Fruit fly (Drosophila melanogaster) whole organism, prepupa: Measurements from ENCODE around the gene CG4199.

Experiments
- CG10631 ChIP-seq: fragments of 200-800 bp; sonication (Bioruptor generic); optimal IDR thresholded peaks from 2 replicates; lab custom pipeline; 2016; ENCODE audit warnings: missing biosample characterization, missing genetic modification characterization
- CG10669 ChIP-seq: fragments of 200-800 bp; sonication (Bioruptor generic); optimal IDR thresholded peaks from 3 replicates; lab custom pipeline; 2018; ENCODE audit warnings: missing biosample characterization, mild to moderate bottlenecking, missing genetic modification characterization, moderate library complexity
- CG11294 ChIP-seq: fragments of 200-800 bp; sonication (Bioruptor generic); IDR thresholded peaks from 2 replicates; pipeline ENCODE4 v1.3.6; 2022; ENCODE audit warnings: missing biosample characterization, missing genetic modification characterization
- CG11762 ChIP-seq: fragments of 200-800 bp; sonication (Bioruptor generic); optimal IDR thresholded peaks from 3 replicates; lab custom pipeline; 2016; ENCODE audit warnings: missing biosample characterization, missing genetic modification characterization; ENCODE audit not compliant: insufficient read depth
- CG11902 ChIP-seq: fragments of 200-800 bp; sonication (Bioruptor generic); optimal IDR thresholded peaks from 3 replicates; lab custom pipeline; 2016; ENCODE audit warnings: missing biosample characterization, missing genetic modification characterization
- CG1621 ChIP-seq: fragments of 200-800 bp; sonication (Bioruptor generic); optimal IDR thresholded peaks from 3 replicates; lab custom pipeline; 2018; ENCODE audit warnings: missing biosample characterization, mild to moderate bottlenecking, missing genetic modification characterization
- CG16779 ChIP-seq: fragments of 200-800 bp; sonication (Bioruptor generic); optimal IDR thresholded peaks from 3 replicates; lab custom pipeline; 2017; ENCODE audit warnings: missing biosample characterization, mild to moderate bottlenecking, missing genetic modification characterization
- CG3032 ChIP-seq: fragments of 200-800 bp; optimal IDR thresholded peaks from 2 replicates; lab custom pipeline; 2019; ENCODE audit warnings: missing biosample characterization, mild to moderate bottlenecking, missing genetic modification characterization, moderate library complexity
- CG31627 ChIP-seq: fragments of 200-800 bp; sonication (Bioruptor generic); optimal IDR thresholded peaks from 3 replicates; lab custom pipeline; 2016; ENCODE audit warnings: missing biosample characterization, missing genetic modification characterization
- CG32006 ChIP-seq: fragments of 200-800 bp; sonication (Bioruptor generic); optimal IDR thresholded peaks from 3 replicates; lab custom pipeline; 2017; ENCODE audit warnings: missing biosample characterization, mild to moderate bottlenecking, missing genetic modification characterization
- CG34406 ChIP-seq: fragments of 200-800 bp; sonication (Bioruptor generic); optimal IDR thresholded peaks from 3 replicates; lab custom pipeline; 2016; ENCODE audit warnings: missing biosample characterization, missing genetic modification characterization
- CG3919 ChIP-seq: fragments of 200-800 bp; sonication (Bioruptor generic); optimal IDR thresholded peaks from 3 replicates; lab custom pipeline; 2016; ENCODE audit warnings: missing biosample characterization, missing genetic modification characterization
- CG4318 ChIP-seq: fragments of 200-800 bp; sonication (Bioruptor generic); optimal IDR thresholded peaks from 3 replicates; lab custom pipeline; 2017; ENCODE audit warnings: missing biosample characterization, mild to moderate bottlenecking, missing genetic modification characterization
- CG6163 ChIP-seq: fragments of 200-800 bp; sonication (Bioruptor generic); IDR thresholded peaks from 3 replicates; pipeline ENCODE4 v1.3.6; 2022; ENCODE audit warnings: missing biosample characterization, missing genetic modification characterization
- CG6276 ChIP-seq: fragments of 200-800 bp; sonication (Bioruptor generic); optimal IDR thresholded peaks from 2 replicates; lab custom pipeline; 2017; ENCODE audit warnings: missing biosample characterization, mild to moderate bottlenecking, missing genetic modification characterization
- CG6808 ChIP-seq: fragments of 200-800 bp; sonication (Bioruptor generic); optimal IDR thresholded peaks from 3 replicates; lab custom pipeline; 2017; ENCODE audit warnings: missing biosample characterization, missing genetic modification characterization, mild to moderate bottlenecking, moderate library complexity, missing genetic modification reagents
- CG6854 ChIP-seq: fragments of 200-800 bp; sonication (Bioruptor generic); optimal IDR thresholded peaks from 2 replicates; lab custom pipeline; 2017; ENCODE audit warnings: missing biosample characterization, mild to moderate bottlenecking, missing genetic modification characterization
- CG8319 ChIP-seq: fragments of 200-800 bp; sonication (Bioruptor generic); optimal IDR thresholded peaks from 3 replicates; lab custom pipeline; 2016; ENCODE audit warnings: missing biosample characterization, missing genetic modification characterization
- CG8632 ChIP-seq: fragments of 200-800 bp; sonication (Bioruptor generic); optimal IDR thresholded peaks from 3 replicates; lab custom pipeline; 2016; ENCODE audit warnings: missing biosample characterization, missing genetic modification characterization
- Eip75B ChIP-seq: fragments of 200-800 bp; sonication (Bioruptor generic); optimal IDR thresholded peaks from 3 replicates; lab custom pipeline; 2016; ENCODE audit warnings: missing biosample characterization, missing genetic modification characterization
- Ets21C ChIP-seq: fragments of 200-800 bp; sonication (Bioruptor generic); optimal IDR thresholded peaks from 3 replicates; lab custom pipeline; 2016; ENCODE audit warnings: missing biosample characterization, missing genetic modification characterization
- Hr38 ChIP-seq: sonication (Bioruptor generic); optimal IDR thresholded peaks from 2 replicates; lab custom pipeline; 2016; ENCODE audit warnings: missing biosample characterization, missing genetic modification characterization
- Hr39 ChIP-seq: fragments of 200-800 bp; sonication (Bioruptor generic); optimal IDR thresholded peaks from 2 replicates; lab custom pipeline; 2016; ENCODE audit warnings: missing biosample characterization, missing genetic modification characterization
- Hr4 ChIP-seq: fragments of 200-800 bp; sonication (Bioruptor generic); optimal IDR thresholded peaks from 3 replicates; lab custom pipeline; 2016; ENCODE audit warnings: missing biosample characterization, missing genetic modification characterization
- Lpt ChIP-seq: fragments of 200-800 bp; sonication (Bioruptor generic); optimal IDR thresholded peaks from 3 replicates; lab custom pipeline; 2016; ENCODE audit warnings: missing biosample characterization, missing genetic modification characterization
- OdsH ChIP-seq: fragments of 200-800 bp; sonication (Bioruptor generic); optimal IDR thresholded peaks from 3 replicates; lab custom pipeline; 2016; ENCODE audit warnings: missing biosample characterization, missing genetic modification characterization
- Smox ChIP-seq: fragments of 200-800 bp; sonication (Bioruptor generic); optimal IDR thresholded peaks from 3 replicates; lab custom pipeline; 2016; ENCODE audit warnings: missing biosample characterization, missing genetic modification characterization
- Sox102F ChIP-seq: fragments of 200-800 bp; sonication (Bioruptor generic); optimal IDR thresholded peaks from 2 replicates; lab custom pipeline; 2016; ENCODE audit warnings: missing biosample characterization, mild to moderate bottlenecking, missing genetic modification characterization
- acj6 ChIP-seq: fragments of 200-800 bp; sonication (Bioruptor generic); optimal IDR thresholded peaks from 3 replicates; lab custom pipeline; 2016; ENCODE audit warnings: missing biosample characterization, missing genetic modification characterization
- cyc ChIP-seq: fragments of 200-800 bp; sonication (Bioruptor generic); optimal IDR thresholded peaks from 3 replicates; lab custom pipeline; 2016; ENCODE audit warnings: missing biosample characterization, missing genetic modification characterization
- dac ChIP-seq: fragments of 200-800 bp; sonication (Bioruptor generic); optimal IDR thresholded peaks from 2 replicates; lab custom pipeline; 2017; ENCODE audit warnings: missing biosample characterization, mild to moderate bottlenecking, missing genetic modification characterization
- dsx ChIP-seq: fragments of 200-800 bp; optimal IDR thresholded peaks from 3 replicates; lab custom pipeline; 2019; ENCODE audit warnings: missing biosample characterization, mild to moderate bottlenecking, missing genetic modification characterization, moderate library complexity; ENCODE audit not compliant: poor library complexity, severe bottlenecking
- esn ChIP-seq: fragments of 200-800 bp; sonication (Bioruptor generic); optimal IDR thresholded peaks from 2 replicates; lab custom pipeline; 2016; ENCODE audit warnings: missing biosample characterization, mild to moderate bottlenecking, missing genetic modification characterization, moderate library complexity
- fd59A ChIP-seq: fragments of 200-800 bp; sonication (Bioruptor generic); optimal IDR thresholded peaks from 2 replicates; lab custom pipeline; 2017; ENCODE audit warnings: missing biosample characterization, mild to moderate bottlenecking, missing genetic modification characterization, missing genetic modification reagents
- fkh ChIP-seq: fragments of 200-800 bp; sonication (Bioruptor generic); optimal IDR thresholded peaks from 3 replicates; lab custom pipeline; 2017; ENCODE audit warnings: missing biosample characterization, mild to moderate bottlenecking, missing genetic modification characterization, moderate library complexity
- lz ChIP-seq: fragments of 200-800 bp; sonication (Bioruptor generic); optimal IDR thresholded peaks from 3 replicates; lab custom pipeline; 2016; ENCODE audit warnings: missing biosample characterization, missing genetic modification characterization
- net ChIP-seq: fragments of 200-800 bp; sonication (Bioruptor generic); optimal IDR thresholded peaks from 3 replicates; lab custom pipeline; 2016; ENCODE audit warnings: missing biosample characterization, missing genetic modification characterization
- pdm3 ChIP-seq: fragments of 200-800 bp; sonication (Bioruptor generic); optimal IDR thresholded peaks from 3 replicates; lab custom pipeline; 2016; ENCODE audit warnings: missing biosample characterization, missing genetic modification characterization
- salr ChIP-seq, 2 experiments: fragments of 200-800 bp; sonication (Bioruptor generic); optimal IDR thresholded peaks; 3 replicates each; lab custom pipeline; 2016 to 2018; ENCODE audit warnings: missing biosample characterization in 2 of 2, missing genetic modification characterization in 2 of 2, mild to moderate bottlenecking in 1 of 2
- spab ChIP-seq: fragments of 200-800 bp; sonication (Bioruptor generic); optimal IDR thresholded peaks from 2 replicates; lab custom pipeline; 2017; ENCODE audit warnings: missing biosample characterization, mild to moderate bottlenecking, missing genetic modification characterization, missing genetic modification reagents
- ss ChIP-seq, 2 experiments: fragments of 200-800 bp; sonication (Bioruptor generic); optimal IDR thresholded peaks; 2 replicates in 1 of 2; 3 replicates in 1 of 2; lab custom pipeline; 2017 to 2018; ENCODE audit warnings: mild to moderate bottlenecking in 2 of 2, missing biosample characterization in 2 of 2, missing genetic modification characterization in 2 of 2, moderate library complexity in 1 of 2
- svp ChIP-seq: fragments of 200-800 bp; sonication (Bioruptor generic); peaks from one replicate; lab custom pipeline; 2016; ENCODE audit warnings: missing biosample characterization, missing genetic modification characterization
- topi ChIP-seq: fragments of 200-800 bp; sonication (Bioruptor generic); optimal IDR thresholded peaks from 3 replicates; lab custom pipeline; 2016; ENCODE audit warnings: missing biosample characterization, missing genetic modification characterization
- vri ChIP-seq: fragments of 200-800 bp; sonication (Bioruptor generic); optimal IDR thresholded peaks from 3 replicates; lab custom pipeline; 2016; ENCODE audit warnings: missing biosample characterization, mild to moderate bottlenecking, missing genetic modification characterization

CG4199 gene

DNA sequence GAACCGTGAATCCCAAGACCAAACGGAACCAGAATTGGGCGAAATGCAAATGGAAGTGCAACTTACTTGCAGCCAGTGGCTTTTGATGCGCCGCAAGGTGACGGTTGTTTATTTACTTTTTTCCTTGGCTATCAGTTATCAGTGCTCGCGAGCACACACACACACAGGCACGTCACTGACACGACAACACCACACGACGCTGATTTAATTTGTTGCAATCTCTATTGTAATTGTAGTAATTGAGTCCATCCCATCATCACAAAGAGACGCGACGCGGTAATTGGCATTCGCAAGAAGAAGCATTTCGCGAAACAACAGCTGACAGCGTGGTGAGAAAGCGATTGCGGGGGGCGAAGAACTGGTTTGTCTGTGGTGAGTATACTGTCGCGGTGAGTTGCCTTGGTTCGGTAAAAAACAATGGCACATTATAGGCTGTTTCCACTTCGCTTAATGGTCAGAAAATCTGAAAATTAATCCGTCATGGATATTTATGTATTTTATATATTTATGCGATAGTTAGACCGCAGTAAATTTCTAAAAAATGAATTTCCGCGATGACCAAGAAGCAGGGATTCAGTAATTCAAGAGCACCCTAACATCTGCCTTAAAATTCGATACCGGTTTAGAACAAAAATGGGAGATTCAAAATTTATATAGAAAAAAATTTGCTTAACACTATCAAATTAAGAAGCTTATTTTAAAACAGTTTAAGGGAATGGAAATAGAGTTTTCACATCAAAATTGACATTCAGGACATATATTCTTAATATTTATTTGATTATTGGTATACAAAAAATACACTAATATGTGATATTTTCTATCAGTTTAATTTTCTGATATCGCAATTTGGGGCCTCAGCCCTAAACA is 31.1 kb downstream of the CG4199 start, which contains the start of the genes Actn and usp (continued):
- peak; percentile 44 for TF ChIP-seq CG16779 (tag; lab: Kevin White, UChicago)
- TF ChIP-seq dsx (GFP tag; lab: Kevin White, UChicago): peak; percentile 96
- TF ChIP-seq Eip75B (GFP tag; lab: Kevin White, UChicago): no peak
- TF ChIP-seq Ets21C (GFP tag; lab: Kevin White, UChicago): no peak
- TF ChIP-seq pdm3 (GFP tag; lab: Kevin White, UChicago): peak; percentile 44
- peak; percentile 25 for TF ChIP-seq CG3919 (GFP tag; lab: Kevin White, UChicago)
- peak; percentile 24 for TF ChIP-seq CG32006 (GFP tag; lab: Kevin White, UChicago)
- no peak for TF ChIP-seq CG8319 (GFP tag; lab: Kevin White, UChicago)
- no peak for TF ChIP-seq salr (GFP tag; optimal IDR thresholded peaks at IDR 0.05; lab: Kevin White, UChicago)
- TF ChIP-seq dac (GFP tag; lab: Kevin White, UChicago): no peak
- peak; percentile 12 for TF ChIP-seq acj6 (GFP tag; lab: Kevin White, UChicago)
- peak; percentile 37 for TF ChIP-seq cyc (GFP tag; lab: Kevin White, UChicago)
- peak; percentile 63 for TF ChIP-seq CG6854 (GFP tag; lab: Kevin White, UChicago)
- peak; percentile 43; the same call in 1 of the 3 replicates for TF ChIP-seq CG6163 (GFP tag; lab: Robert Waterston, UW)
- TF ChIP-seq Smox (GFP tag; lab: Kevin White, UChicago): peak; percentile 45
- peak; percentile 50 for TF ChIP-seq Sox102F (GFP tag; lab: Kevin White, UChicago)
- peak; percentile 40 for TF ChIP-seq CG31627 (GFP tag; lab: Kevin White, UChicago)
- TF ChIP-seq OdsH (GFP tag; lab: Kevin White, UChicago): peak; percentile 38
- TF ChIP-seq lz (GFP tag; lab: Kevin White, UChicago): peak; percentile 32
- no peak for TF ChIP-seq CG34406 (GFP tag; lab: Kevin White, UChicago)
- peak; percentile 11 to 63 for TF ChIP-seq ss (GFP tag; optimal IDR thresholded peaks at IDR 0.05; lab: Kevin White, UChicago)
- no peak for TF ChIP-seq CG11902
- TF ChIP-seq Hr39 (GFP tag; lab: Kevin White, UChicago): peak; percentile 8
- peak; percentile 19 for TF ChIP-seq vri
- no peak for TF ChIP-seq Hr38 (GFP tag; lab: Kevin White, UChicago)
- TF ChIP-seq fkh (GFP tag; lab: Kevin White, UChicago): peak; percentile 11
- peak; percentile 30 for TF ChIP-seq net (GFP tag; lab: Kevin White, UChicago)
- TF ChIP-seq CG10669 (GFP tag; lab: Kevin White, UChicago): no peak

DNA sequence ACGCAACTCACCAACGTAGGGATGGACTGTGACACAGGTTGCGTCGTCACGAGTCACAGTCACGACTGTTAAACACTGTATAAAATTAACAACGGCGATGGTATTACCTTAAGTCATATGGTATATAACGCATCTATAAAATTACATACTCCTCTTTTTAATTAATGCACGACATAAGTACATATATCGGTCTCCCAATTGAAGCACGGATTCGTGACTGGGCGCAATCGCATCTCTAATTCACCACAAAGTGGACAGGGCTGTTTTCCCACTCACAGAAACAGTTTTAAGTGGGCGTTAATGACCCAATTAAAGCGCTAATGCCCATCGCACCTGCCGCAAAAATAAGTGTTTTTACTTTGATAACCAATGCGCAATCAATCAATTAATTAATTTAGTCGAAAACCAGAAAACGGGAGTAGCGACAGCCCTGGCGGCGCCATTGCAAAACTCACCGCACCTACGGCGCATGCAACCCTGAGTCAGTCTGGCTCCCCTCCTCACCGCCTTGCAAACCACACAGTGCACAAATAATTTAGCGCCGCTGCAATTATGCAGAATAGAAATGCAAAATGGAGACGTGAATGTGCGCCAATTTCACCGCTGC is 31.9 kb downstream of the CG4199 start, which contains the start of gene CG4313:
CG4313 (plus strand) TSS at position 557 of the 607 bp plus-strand sequence.
- TF ChIP-seq fd59A: peak; percentile 43
- no peak; the same call in 1 of the 2 replicates for TF ChIP-seq CG11294
- peak; percentile 70 for TF ChIP-seq CG10631 (GFP tag; lab: Kevin White, UChicago)
- peak; percentile 64 for TF ChIP-seq Hr4
- peak; percentile 64 for TF ChIP-seq CG6808 (GFP tag; lab: Kevin White, UChicago)
- TF ChIP-seq CG4318: peak; percentile 33
- peak; percentile 69 for TF ChIP-seq CG3032 (tag; lab: Kevin White, UChicago)
- TF ChIP-seq Eip75B (GFP tag; lab: Kevin White, UChicago): peak; percentile 70
- TF ChIP-seq pdm3 (GFP tag; lab: Kevin White, UChicago): peak; percentile 76
- TF ChIP-seq Lpt (GFP tag; lab: Kevin White, UChicago): no peak
- peak; percentile 81 for TF ChIP-seq esn
- TF ChIP-seq salr (GFP tag; optimal IDR thresholded peaks at IDR 0.05; lab: Kevin White, UChicago): peak; percentile 5 to 40
- TF ChIP-seq CG34406 (GFP tag; lab: Kevin White, UChicago): peak; percentile 64
- TF ChIP-seq svp (GFP tag; lab: Kevin White, UChicago): peak; percentile 87
- TF ChIP-seq Hr38 (GFP tag; lab: Kevin White, UChicago): no peak
- peak; percentile 42 for TF ChIP-seq CG1621
- TF ChIP-seq CG31627 (GFP tag; lab: Kevin White, UChicago): peak; percentile 81
- TF ChIP-seq topi: peak; percentile 77
- peak; percentile 41 for TF ChIP-seq CG11902
- no peak for TF ChIP-seq fkh (GFP tag; lab: Kevin White, UChicago)
- TF ChIP-seq cyc (GFP tag; lab: Kevin White, UChicago): peak; percentile 82
- peak; percentile 72 for TF ChIP-seq Ets21C (GFP tag; lab: Kevin White, UChicago)
- peak; percentile 37 for TF ChIP-seq spab (GFP tag; lab: Kevin White, UChicago)
- TF ChIP-seq CG6163 (GFP tag; lab: Robert Waterston, UW): no peak; the same call in 2 of the 3 replicates
- peak; percentile 7 to 45 for TF ChIP-seq ss (GFP tag; optimal IDR thresholded peaks at IDR 0.05; lab: Kevin White, UChicago)
- TF ChIP-seq CG8632 (GFP tag; lab: Kevin White, UChicago): peak; percentile 42
- TF ChIP-seq CG6276 (GFP tag; lab: Kevin White, UChicago): peak; percentile 54
- TF ChIP-seq CG11762 (GFP tag; lab: Kevin White, UChicago): peak; percentile 26
